Fruit fly (Drosophila melanogaster): ENCODE results near the gene CG6654.
A peak's percentile ranks its signal among the peaks of the same experiment; 100 is the strongest.

Gene CG6654

DNA sequence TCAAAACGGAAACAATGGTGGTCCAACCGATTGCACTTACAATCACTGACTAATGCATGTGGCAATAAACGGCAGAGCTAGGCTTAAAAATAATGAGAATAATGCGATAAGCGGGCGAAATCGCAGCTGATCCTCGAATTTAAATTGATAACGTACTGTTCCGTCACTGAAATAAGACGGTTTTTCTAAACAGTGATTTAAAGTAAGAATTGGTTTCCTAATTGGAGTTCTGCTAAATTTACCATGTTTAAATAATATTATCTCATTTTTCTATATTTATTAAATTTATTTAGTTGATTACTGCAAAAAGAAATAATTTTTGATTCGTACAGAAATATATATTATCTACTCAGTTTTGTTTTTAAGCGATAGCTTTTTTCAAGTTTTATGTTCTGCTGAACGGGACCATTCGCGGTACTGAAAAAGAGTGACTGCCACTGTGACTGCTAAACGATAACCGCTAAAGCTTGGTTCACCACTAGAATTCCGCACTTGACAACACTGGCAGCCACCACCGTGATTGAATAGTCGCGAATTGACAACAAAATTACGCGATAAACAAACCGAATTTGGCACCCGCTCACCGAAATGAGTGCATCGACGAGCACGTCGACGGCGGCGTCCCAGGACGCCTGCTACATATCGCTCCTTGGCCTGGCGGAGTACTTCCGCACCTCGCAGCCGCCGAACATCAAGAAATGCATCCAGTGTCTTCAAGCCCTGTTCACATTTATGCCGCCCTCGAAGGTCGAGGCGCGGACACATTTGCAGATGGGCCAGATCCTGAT, 4.6 kb downstream of the CG6654 start, which contains the start of the genes Spn88Eb and Mau2:
Gene Spn88Eb (minus strand): TSS at position 51 of the 788 bp plus-strand sequence.
Gene Mau2 (plus strand): TSS at position 493 of the 788 bp plus-strand sequence.
- TF ChIP-seq noc (tag; optimal IDR thresholded peaks at IDR 0.05), result peak; percentile 36

dm6 chr3R:15206273-15206672, 7.2 kb downstream of the CG6654 start, which contains the start of gene Spn88Ea:
Gene Spn88Ea, minus strand, starts transcription at chr3R:15206447.
- no peak for TF ChIP-seq noc (tag; optimal IDR thresholded peaks at IDR 0.05)

- TF ChIP-seq noc (tag; optimal IDR thresholded peaks at IDR 0.05), result no peak
Observed at dm6 chr3R:15205223-15205622, 8.2 kb downstream of the CG6654 start.

DNA sequence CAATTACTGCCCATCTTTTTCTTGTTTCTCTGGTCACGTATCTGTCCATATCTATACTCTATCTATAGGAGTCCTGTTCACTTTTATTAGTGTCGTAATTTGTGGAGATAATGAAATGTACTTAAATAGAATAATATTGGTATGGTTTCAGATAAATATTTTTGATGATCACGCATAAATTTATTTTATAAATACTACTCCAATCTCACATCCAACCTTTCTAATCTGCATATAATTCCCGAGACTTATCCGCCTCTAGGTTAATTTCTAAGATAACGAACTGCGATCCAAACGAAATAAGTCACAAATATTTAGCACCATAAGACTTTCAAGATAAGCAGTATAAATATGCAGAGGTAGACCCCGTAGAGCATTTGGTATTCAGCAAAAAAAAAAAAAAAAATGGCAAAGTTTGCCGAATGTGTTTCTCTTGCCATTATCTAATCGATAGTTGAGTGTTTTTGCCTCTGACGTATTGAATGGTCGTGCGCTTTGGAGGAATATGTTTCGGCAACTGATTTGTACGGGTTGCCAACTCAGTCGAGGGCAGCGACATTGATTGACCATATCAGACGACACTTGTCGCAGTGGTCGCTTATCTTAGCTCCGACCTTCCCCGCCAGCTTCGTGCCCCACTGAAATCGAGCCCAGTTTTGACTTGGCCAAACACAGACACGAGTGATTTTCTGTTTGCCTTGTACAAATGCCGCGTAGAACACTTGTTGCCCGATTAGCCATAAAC, 15.2 kb downstream of the CG6654 start:
- TF ChIP-seq noc (tag; optimal IDR thresholded peaks at IDR 0.05), result peak; percentile 82

DNA sequence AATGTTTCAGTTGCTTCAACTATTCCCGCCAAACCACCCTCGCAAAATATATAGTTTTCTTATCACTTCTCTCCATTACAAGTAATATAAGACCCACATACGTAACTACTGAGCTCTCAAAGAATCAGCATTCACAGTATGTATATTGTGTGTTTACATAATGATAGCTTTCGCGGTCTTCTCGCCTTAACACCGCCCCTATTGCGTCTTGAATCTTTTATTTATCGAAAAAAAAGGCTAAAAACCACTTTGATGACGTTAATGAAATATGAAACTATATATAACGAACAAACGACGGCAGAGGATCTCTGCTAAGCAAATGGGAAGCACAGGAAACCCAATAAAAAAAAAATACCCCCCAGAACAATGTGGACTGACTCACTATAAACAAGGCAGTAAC, 16.1 kb downstream of the CG6654 start:
- TF ChIP-seq noc (tag; optimal IDR thresholded peaks at IDR 0.05), result no peak

dm6 chr3R:15196134-15197034, 17.1 kb downstream of the CG6654 start, which contains the start of the genes Kpc1 and CG42542:
Gene Kpc1, minus strand, starts transcription at chr3R:15196210.
Gene CG42542, plus strand, starts transcription at chr3R:15196598.
- peak; percentile 32 for TF ChIP-seq noc (tag; optimal IDR thresholded peaks at IDR 0.05)

DNA sequence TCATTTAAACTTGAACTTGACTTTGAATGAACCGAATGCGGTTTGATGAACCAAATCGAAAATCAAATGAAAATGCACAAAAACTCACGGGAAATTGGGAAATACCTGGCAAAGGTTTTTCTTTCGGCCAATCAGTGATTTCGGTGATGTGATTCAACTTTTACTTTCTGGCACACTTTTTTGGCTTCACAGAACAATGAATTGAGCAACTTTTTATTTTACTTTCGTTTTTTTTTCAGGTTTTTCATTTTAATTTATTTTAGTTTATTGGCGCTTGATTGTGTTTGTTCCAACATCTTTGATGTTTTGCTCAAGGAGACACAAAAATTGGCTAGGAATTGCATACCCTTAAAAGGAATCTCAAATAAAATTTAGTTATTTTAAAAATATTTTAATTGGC, 32.0 kb downstream of the CG6654 start, which contains the start of gene Mf:
Gene Mf (minus strand): TSS at position 44 of the 400 bp plus-strand sequence.
- no peak for TF ChIP-seq noc (tag; optimal IDR thresholded peaks at IDR 0.05)

- no peak for TF ChIP-seq noc (tag; optimal IDR thresholded peaks at IDR 0.05)
Observed at dm6 chr3R:15177230-15177629, 36.2 kb downstream of the CG6654 start.
